Worm (Caenorhabditis elegans) whole organism, L1 larva: ENCODE results near the gene vab-1.

Experiments
- ama-1 ChIP-seq: fragments of 150-350 bp; optimal IDR thresholded peaks from 2 replicates; lab custom pipeline; 2014
- ceh-82 ChIP-seq, 3 experiments: fragments of 150-350 bp in 1 of 3; sonication (generic microtip) in 2 of 3; optimal IDR thresholded peaks; 2 replicates each; lab custom pipeline; 2014 to 2017; ENCODE audit warnings: missing biosample characterization in 3 of 3, missing genetic modification characterization in 3 of 3
- elt-2 ChIP-seq: sonication (generic microtip); optimal IDR thresholded peaks from 2 replicates; lab custom pipeline; 2016; ENCODE audit warnings: missing genetic modification characterization, mild to moderate bottlenecking, inconsistent platforms, missing compliant biosample characterization, missing genetic modification reagents
- jun-1 ChIP-seq: fragments of 150-350 bp; optimal IDR thresholded peaks from 2 replicates; lab custom pipeline; 2014; ENCODE audit warnings: missing biosample characterization, missing genetic modification reagents, missing genetic modification characterization
- nhr-237 ChIP-seq: fragments of 150-350 bp; optimal IDR thresholded peaks from 2 replicates; lab custom pipeline; 2014; ENCODE audit warnings: missing biosample characterization, missing genetic modification characterization
- nhr-76 ChIP-seq: sonication (generic microtip); optimal IDR thresholded peaks from 2 replicates; lab custom pipeline; 2017; ENCODE audit warnings: missing biosample characterization, missing genetic modification characterization
- nhr-85 ChIP-seq: sonication (generic microtip); peaks from one replicate; lab custom pipeline; 2016; ENCODE audit warnings: missing genetic modification characterization, inconsistent platforms, missing compliant biosample characterization
- rnt-1 ChIP-seq: sonication (generic microtip); optimal IDR thresholded peaks from 2 replicates; lab custom pipeline; 2016; ENCODE audit warnings: mild to moderate bottlenecking, missing genetic modification characterization, moderate library complexity, missing compliant biosample characterization
- unc-86 ChIP-seq: sonication (generic microtip); optimal IDR thresholded peaks from 2 replicates; lab custom pipeline; 2016; ENCODE audit warnings: missing genetic modification characterization, missing compliant biosample characterization
- ztf-4 ChIP-seq: fragments of 150-350 bp; optimal IDR thresholded peaks from 2 replicates; lab custom pipeline; 2014; ENCODE audit warnings: missing biosample characterization, missing genetic modification characterization

DNA sequence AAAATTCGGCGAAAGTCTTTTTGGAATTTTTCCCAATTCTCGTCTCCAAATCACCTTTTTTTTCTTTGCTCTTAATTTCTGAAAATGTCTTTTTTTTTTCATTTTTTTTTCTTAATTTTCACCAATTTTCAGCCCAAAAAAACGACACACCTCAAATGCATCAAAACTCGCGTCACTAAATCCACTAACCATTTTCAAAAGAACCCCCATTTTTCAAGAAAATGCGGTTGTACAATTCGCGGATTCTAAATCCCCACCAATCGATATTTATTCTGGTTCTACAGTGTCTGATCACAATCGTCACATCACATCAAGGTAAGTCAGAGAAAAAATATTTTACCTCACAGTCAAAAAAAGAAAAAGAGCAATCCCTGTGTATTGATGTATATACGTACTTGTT, at the start of gene vab-1:
- TF ChIP-seq nhr-237 (tag; lab: Kevin White, UChicago), result no peak
- no peak for TF ChIP-seq nhr-85 (tag; lab: Kevin White, UChicago)
- no peak for TF ChIP-seq ztf-4 (tag; lab: Kevin White, UChicago)
- TF ChIP-seq elt-2, result no peak
- TF ChIP-seq ceh-82 (tag; optimal IDR thresholded peaks at IDR 0.05; lab: Kevin White, UChicago), result no peak
- no peak for TF ChIP-seq jun-1
- no peak for TF ChIP-seq ama-1
- TF ChIP-seq unc-86 (tag; lab: Kevin White, UChicago), result no peak
- no peak for TF ChIP-seq rnt-1 (tag; lab: Kevin White, UChicago)
- no peak for TF ChIP-seq nhr-76 (tag; lab: Kevin White, UChicago)
